Worm (Caenorhabditis elegans) whole organism, L4/young adult: Measurements from ENCODE around the gene str-148.

ENCODE experiments used
- W03F9.2 ChIP-seq: fragments of 150-350 bp; optimal IDR thresholded peaks from 2 replicates; lab custom pipeline; 2014; ENCODE audit warnings: missing biosample characterization, missing genetic modification characterization
- him-1 ChIP-seq: sonication (generic microtip); optimal IDR thresholded peaks from 2 replicates; lab custom pipeline; 2016; ENCODE audit warnings: missing genotype, missing genetic modification reagents, missing genetic modification characterization, missing compliant biosample characterization

ce11 chrII:1082859-1083258 is 37.1 kb downstream of the str-148 start, which contains the start of gene K02E7.1:
- no peak for TF ChIP-seq him-1
- no peak for TF ChIP-seq W03F9.2
